Worm (Caenorhabditis elegans) whole organism, L4 larva: ENCODE results near the gene ndua-1.
A peak's percentile ranks its signal among the peaks of the same experiment; 100 is the strongest.

Experiments used
- F44E2.7 ChIP-seq: fragments of 200-800 bp; sonication (Bioruptor generic); IDR thresholded peaks from 2 replicates; pipeline ENCODE4 v2.1.2; 2022; ENCODE audit warnings: missing genetic modification characterization, missing compliant biosample characterization
- F49E8.2 ChIP-seq: sonication (generic microtip); optimal IDR thresholded peaks from 2 replicates; lab custom pipeline; 2016; ENCODE audit warnings: missing compliant biosample characterization, mild to moderate bottlenecking, missing genetic modification characterization, borderline replicate concordance
- R02D3.7 ChIP-seq: fragments of 150-350 bp; sonication (generic microtip); optimal IDR thresholded peaks from 3 replicates; lab custom pipeline; 2014; ENCODE audit warnings: missing biosample characterization, missing genetic modification characterization
- T20F7.1 ChIP-seq: fragments of 200-800 bp; sonication (Bioruptor generic); optimal IDR thresholded peaks from 2 replicates; lab custom pipeline; 2018; ENCODE audit warnings: mild to moderate bottlenecking, missing genetic modification characterization, missing compliant biosample characterization
- T26A8.4 ChIP-seq: fragments of 200-800 bp; sonication (Bioruptor generic); IDR thresholded peaks from 2 replicates; pipeline ENCODE4 v1.3.6; 2022; ENCODE audit warnings: missing genetic modification characterization, missing compliant biosample characterization
- Y105C5A.15 ChIP-seq: fragments of 200-800 bp; sonication (Bioruptor generic); IDR thresholded peaks from 2 replicates; pipeline ENCODE4 v1.3.6; 2022; ENCODE audit warnings: missing genetic modification characterization, missing compliant biosample characterization
- ZK337.2 ChIP-seq: fragments of 200-800 bp; sonication (Bioruptor generic); IDR thresholded peaks from 2 replicates; pipeline ENCODE4 v1.3.6; 2022; ENCODE audit warnings: missing genetic modification reagents, missing genetic modification characterization, missing compliant biosample characterization
- arid-1 ChIP-seq: fragments of 200-800 bp; sonication (Bioruptor generic); conservative IDR thresholded peaks from 2 replicates; pipeline ENCODE4 v1.3.6; 2022; ENCODE audit warnings: missing genetic modification reagents, missing genetic modification characterization, missing compliant biosample characterization
- attf-4 ChIP-seq: sonication (generic microtip); optimal IDR thresholded peaks from 3 replicates; lab custom pipeline; 2017; ENCODE audit warnings: missing biosample characterization, missing genetic modification characterization
- ceh-44 ChIP-seq: fragments of 200-800 bp; sonication (Bioruptor generic); IDR thresholded peaks from 2 replicates; pipeline ENCODE4 v1.3.6; 2022; ENCODE audit warnings: missing genetic modification reagents, missing genetic modification characterization, missing compliant biosample characterization
- ceh-62 ChIP-seq: sonication (generic microtip); optimal IDR thresholded peaks from 2 replicates; lab custom pipeline; 2017; ENCODE audit warnings: missing biosample characterization, missing genetic modification characterization
- ces-1 ChIP-seq: fragments of 150-350 bp; sonication (generic microtip); optimal IDR thresholded peaks from 4 replicates; lab custom pipeline; 2014; ENCODE audit warnings: missing biosample characterization, missing genetic modification reagents, missing genetic modification characterization
- cey-2 ChIP-seq: sonication (generic microtip); optimal IDR thresholded peaks from 3 replicates; lab custom pipeline; 2017; ENCODE audit warnings: missing genetic modification characterization, mild to moderate bottlenecking, missing compliant biosample characterization, antibody characterized with exemption, borderline replicate concordance; ENCODE audit not compliant: insufficient read depth
- daf-12 ChIP-seq: fragments of 150-350 bp; optimal IDR thresholded peaks from 2 replicates; lab custom pipeline; 2014; ENCODE audit warnings: missing biosample characterization, missing genetic modification reagents, missing genetic modification characterization
- daf-16 ChIP-seq, 3 experiments: sonication (generic microtip); optimal IDR thresholded peaks; 2 replicates each; lab custom pipeline; 2016 to 2017; ENCODE audit warnings: missing genetic modification characterization in 3 of 3, missing genetic modification reagents in 3 of 3, mild to moderate bottlenecking in 2 of 3, missing compliant biosample characterization in 2 of 3, missing biosample characterization in 1 of 3, moderate library complexity in 1 of 3
- egl-43 ChIP-seq: fragments of 200-800 bp; sonication (Bioruptor generic); IDR thresholded peaks from 2 replicates; pipeline ENCODE4 v1.3.6; 2022; ENCODE audit warnings: missing genetic modification reagents, missing genetic modification characterization, missing compliant biosample characterization
- fkh-10 ChIP-seq: fragments of 150-350 bp; optimal IDR thresholded peaks from 2 replicates; lab custom pipeline; 2014; ENCODE audit warnings: missing biosample characterization, missing genetic modification reagents, missing genetic modification characterization
- fos-1 ChIP-seq: fragments of 150-350 bp; optimal IDR thresholded peaks from 2 replicates; lab custom pipeline; 2014; ENCODE audit warnings: missing biosample characterization, missing genetic modification characterization
- hlh-11 ChIP-seq: fragments of 200-800 bp; sonication (Bioruptor generic); optimal IDR thresholded peaks from 2 replicates; lab custom pipeline; 2018; ENCODE audit warnings: mild to moderate bottlenecking, missing genetic modification characterization, missing compliant biosample characterization
- hlh-30 ChIP-seq: sonication (generic microtip); optimal IDR thresholded peaks from 2 replicates; lab custom pipeline; 2017; ENCODE audit warnings: antibody characterized with exemption, mild to moderate bottlenecking, missing genetic modification characterization, missing compliant biosample characterization; ENCODE audit not compliant: insufficient read depth
- jun-1 ChIP-seq: fragments of 150-350 bp; optimal IDR thresholded peaks from 2 replicates; lab custom pipeline; 2014; ENCODE audit warnings: missing biosample characterization, missing genetic modification reagents, missing genetic modification characterization
- lin-13 ChIP-seq: fragments of 150-350 bp; optimal IDR thresholded peaks from 2 replicates; lab custom pipeline; 2014; ENCODE audit warnings: missing biosample characterization, missing genetic modification reagents, missing genetic modification characterization
- lsy-2 ChIP-seq, 2 experiments: fragments of 150-350 bp in 1 of 2; sonication (generic microtip) in 1 of 2; optimal IDR thresholded peaks; 2 replicates each; lab custom pipeline; 2014 to 2017; ENCODE audit warnings: missing biosample characterization in 2 of 2, missing genetic modification characterization in 2 of 2
- mdt-29 ChIP-seq: fragments of 200-800 bp; sonication (Bioruptor generic); IDR thresholded peaks from 2 replicates; pipeline ENCODE4 v1.3.6; 2022; ENCODE audit warnings: missing genetic modification reagents, missing genetic modification characterization, missing compliant biosample characterization
- mxl-2 ChIP-seq: fragments of 200-800 bp; sonication (Bioruptor generic); conservative IDR thresholded peaks from 2 replicates; pipeline ENCODE4 v1.3.6; 2022; ENCODE audit warnings: missing genetic modification reagents, missing genetic modification characterization, missing compliant biosample characterization
- nhr-111 ChIP-seq: fragments of 200-800 bp; sonication (Bioruptor generic); optimal IDR thresholded peaks from 2 replicates; lab custom pipeline; 2018; ENCODE audit warnings: mild to moderate bottlenecking, missing genetic modification characterization, missing compliant biosample characterization
- nhr-25 ChIP-seq: sonication (generic microtip); optimal IDR thresholded peaks from 2 replicates; lab custom pipeline; 2017; ENCODE audit warnings: missing genetic modification characterization, mild to moderate bottlenecking, missing compliant biosample characterization, antibody characterized with exemption, moderate library complexity, borderline replicate concordance; ENCODE audit not compliant: insufficient read depth
- nhr-28 ChIP-seq: fragments of 150-350 bp; optimal IDR thresholded peaks from 2 replicates; lab custom pipeline; 2014; ENCODE audit warnings: missing biosample characterization, missing genetic modification characterization
- nhr-6 ChIP-seq: fragments of 150-350 bp; optimal IDR thresholded peaks from 2 replicates; lab custom pipeline; 2014; ENCODE audit warnings: missing biosample characterization, missing genetic modification characterization
- nhr-76 ChIP-seq: fragments of 150-350 bp; optimal IDR thresholded peaks from 2 replicates; lab custom pipeline; 2014; ENCODE audit warnings: missing biosample characterization, missing genetic modification characterization
- rbr-2 ChIP-seq: sonication (generic microtip); optimal IDR thresholded peaks from 2 replicates; lab custom pipeline; 2016; ENCODE audit warnings: missing genotype, missing genetic modification characterization, missing compliant biosample characterization
- set-16 ChIP-seq: fragments of 200-800 bp; sonication (Bioruptor generic); IDR thresholded peaks from 2 replicates; pipeline ENCODE4 v1.3.6; 2022; ENCODE audit warnings: missing genetic modification reagents, missing genetic modification characterization, missing compliant biosample characterization
- spr-1 ChIP-seq: sonication (generic microtip); optimal IDR thresholded peaks from 2 replicates; lab custom pipeline; 2016; ENCODE audit warnings: mild to moderate bottlenecking, missing genetic modification characterization, missing compliant biosample characterization
- zag-1 ChIP-seq: fragments of 150-350 bp; optimal IDR thresholded peaks from 2 replicates; lab custom pipeline; 2014; ENCODE audit warnings: missing biosample characterization, missing genetic modification characterization
- zip-11 ChIP-seq: fragments of 200-800 bp; sonication (Bioruptor generic); IDR thresholded peaks from 2 replicates; pipeline ENCODE4 v1.3.6; 2022; ENCODE audit warnings: missing genetic modification characterization, missing compliant biosample characterization

ndua-1 gene

DNA sequence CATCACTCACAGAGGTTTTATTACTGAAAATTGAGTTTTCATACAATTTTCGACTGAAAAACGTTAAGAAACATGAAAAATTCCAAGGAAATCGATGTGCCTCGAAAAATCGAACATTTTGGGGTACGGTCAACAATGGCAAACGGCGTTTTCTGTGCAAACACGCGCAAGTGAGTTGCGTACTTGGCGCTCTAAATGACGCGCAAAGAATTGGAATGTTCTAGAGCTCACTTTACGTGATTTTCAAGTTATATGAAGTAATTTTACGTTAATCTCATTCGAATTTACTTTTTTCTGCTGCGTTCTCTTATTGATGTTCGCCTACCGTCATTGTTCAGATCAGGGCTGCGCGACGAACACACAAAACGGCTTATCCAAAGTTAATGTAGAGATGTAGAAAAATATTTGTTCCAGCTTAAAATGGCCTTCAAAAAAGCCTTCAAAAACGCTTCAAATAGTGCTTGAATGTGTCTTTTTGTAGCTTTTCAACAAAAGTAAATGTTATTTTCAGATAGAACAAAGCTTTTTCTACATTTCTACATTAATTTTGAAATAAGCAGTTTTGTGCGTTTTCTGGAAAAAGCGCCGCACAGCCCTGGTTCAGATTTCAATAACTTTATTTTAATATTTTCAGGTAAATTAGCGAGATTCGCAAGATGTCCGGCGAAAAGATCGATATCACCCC, 6.0 kb downstream of the ndua-1 start, which contains the start of the genes F31D4.2 and fkb-6 (continued):
- TF ChIP-seq T20F7.1 (GFP tag; lab: Kevin White, UChicago), result no peak
- TF ChIP-seq R02D3.7 (tag; lab: Kevin White, UChicago), result no peak
- no peak for TF ChIP-seq ceh-62 (tag; lab: Kevin White, UChicago)
- TF ChIP-seq attf-4 (tag; lab: Kevin White, UChicago), result no peak
- TF ChIP-seq ceh-44 (GFP tag; lab: Robert Waterston, UW), result no peak
- no peak for TF ChIP-seq F44E2.7 (GFP tag; lab: Robert Waterston, UW)
- TF ChIP-seq nhr-25, result no peak
- peak; percentile 89 to 98 for TF ChIP-seq lsy-2 (tag; optimal IDR thresholded peaks at IDR 0.05; lab: Kevin White, UChicago)
- TF ChIP-seq jun-1 (tag; lab: Kevin White, UChicago), result peak; percentile 15
- no peak for TF ChIP-seq daf-12 (tag; lab: Kevin White, UChicago)
- no peak for TF ChIP-seq cey-2 (tag; lab: Kevin White, UChicago)
- peak; percentile 61 for TF ChIP-seq nhr-28 (tag; lab: Kevin White, UChicago)
- TF ChIP-seq hlh-30 (tag; lab: Kevin White, UChicago), result peak; percentile 58
- no peak for TF ChIP-seq mxl-2 (GFP tag; lab: Robert Waterston, UW)
- no peak for TF ChIP-seq set-16
- TF ChIP-seq zip-11 (GFP tag; lab: Robert Waterston, UW), result no peak
- TF ChIP-seq hlh-11, result peak; percentile 58
- TF ChIP-seq ces-1 (GFP tag; lab: Kevin White, UChicago), result no peak
- TF ChIP-seq nhr-111 (GFP tag; lab: Kevin White, UChicago), result no peak
- TF ChIP-seq Y105C5A.15 (GFP tag; lab: Robert Waterston, UW), result no peak
- TF ChIP-seq ZK337.2 (GFP tag; lab: Robert Waterston, UW), result no peak
- TF ChIP-seq daf-16 (GFP tag; optimal IDR thresholded peaks at IDR 0.05; lab: Kevin White, UChicago), result peak in 1 of 2 experiments; percentile 3
- TF ChIP-seq daf-16 (tag; optimal IDR thresholded peaks at IDR 0.05; lab: Kevin White, UChicago), result peak; percentile 38
- TF ChIP-seq fos-1 (tag; lab: Kevin White, UChicago), result no peak
- peak; percentile 68; the same call in 1 of the 2 replicates for TF ChIP-seq arid-1 (GFP tag; lab: Robert Waterston, UW)
- TF ChIP-seq rbr-2 (tag; lab: Kevin White, UChicago), result peak; percentile 60
- TF ChIP-seq mdt-29 (GFP tag; lab: Robert Waterston, UW), result peak; percentile 74
- TF ChIP-seq lin-13 (GFP tag; lab: Kevin White, UChicago), result no peak
- no peak for TF ChIP-seq zag-1 (tag; lab: Kevin White, UChicago)

DNA sequence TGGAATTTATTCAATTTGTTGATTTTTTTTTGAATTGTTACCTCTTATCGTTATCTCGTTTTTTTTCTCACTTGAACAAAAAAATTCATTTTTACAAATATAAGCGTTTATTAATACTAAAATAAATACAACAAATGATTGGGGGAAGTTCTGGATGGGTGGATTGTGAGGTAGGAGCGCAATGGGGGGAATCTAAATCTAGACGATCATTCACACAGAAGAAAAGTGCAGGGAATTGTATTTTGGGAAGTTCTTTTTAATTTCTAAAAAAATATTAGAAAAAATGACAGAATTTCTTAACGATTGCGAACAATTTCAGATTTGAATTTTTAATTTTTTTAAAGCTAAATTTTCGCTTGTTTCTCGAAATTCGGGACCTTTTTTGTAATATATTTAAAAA, 10.2 kb downstream of the ndua-1 start:
- TF ChIP-seq set-16, result no peak
- no peak for TF ChIP-seq nhr-28 (tag; lab: Kevin White, UChicago)
- TF ChIP-seq T26A8.4, result no peak
- TF ChIP-seq F49E8.2, result no peak
- no peak for TF ChIP-seq nhr-6 (tag; lab: Kevin White, UChicago)
- TF ChIP-seq egl-43, result no peak
- no peak for TF ChIP-seq nhr-76 (tag; lab: Kevin White, UChicago)

DNA sequence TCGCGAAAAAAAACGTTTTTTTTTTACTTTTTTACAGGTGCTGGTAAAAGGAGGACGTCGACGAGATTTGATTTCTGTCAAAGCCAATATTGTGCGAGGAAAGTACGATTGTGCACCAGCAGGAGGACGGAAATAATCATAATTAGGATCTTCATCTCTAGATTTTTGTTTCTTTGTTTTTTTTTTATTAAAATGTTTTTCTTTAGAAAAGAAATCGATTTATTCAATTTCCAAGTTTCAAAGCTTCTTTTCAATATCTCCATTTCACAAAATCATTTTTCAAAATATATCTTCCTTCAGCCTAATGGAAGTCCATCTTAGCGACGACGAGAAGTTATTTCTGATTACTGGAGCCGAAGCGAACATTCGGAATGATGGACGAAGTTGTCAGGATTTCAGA, 13.1 kb downstream of the ndua-1 start, which contains the start of gene exos-7:
Gene exos-7, plus strand, starts transcription at position 301 of the 400 bp plus-strand sequence.
- TF ChIP-seq fkh-10 (GFP tag; lab: Kevin White, UChicago) (no peak), spr-1 (tag; lab: Kevin White, UChicago) (no peak)
